Worm (Caenorhabditis elegans) whole organism, L2 larva: ENCODE measurements around the gene srg-8.

ENCODE experiments used
- F13H6.1 ChIP-seq: sonication (generic microtip); optimal IDR thresholded peaks from 2 replicates; lab custom pipeline; 2016; ENCODE audit warnings: missing genetic modification characterization, missing compliant biosample characterization
- Y55F3AM.14 ChIP-seq: fragments of 200-800 bp; sonication (Bioruptor generic); optimal IDR thresholded peaks from 2 replicates; lab custom pipeline; 2018; ENCODE audit warnings: mild to moderate bottlenecking, missing genetic modification characterization, missing compliant biosample characterization
- ZK546.5 ChIP-seq: sonication (generic microtip); optimal IDR thresholded peaks from 2 replicates; lab custom pipeline; 2017; ENCODE audit warnings: missing biosample characterization, missing genetic modification characterization
- alr-1 ChIP-seq: fragments of 150-350 bp; optimal IDR thresholded peaks from 2 replicates; lab custom pipeline; 2014; ENCODE audit warnings: missing biosample characterization, missing genetic modification characterization
- aly-2 ChIP-seq: fragments of 150-350 bp; optimal IDR thresholded peaks from 2 replicates; lab custom pipeline; 2014; ENCODE audit warnings: missing biosample characterization, missing genetic modification characterization
- ama-1 ChIP-seq: fragments of 150-350 bp; optimal IDR thresholded peaks from 2 replicates; lab custom pipeline; 2018; ENCODE audit warnings: inconsistent platforms
- blmp-1 ChIP-seq: sonication (generic microtip); optimal IDR thresholded peaks from 2 replicates; lab custom pipeline; 2017; ENCODE audit warnings: missing genetic modification characterization, mild to moderate bottlenecking, missing compliant biosample characterization, antibody characterized with exemption, moderate library complexity; ENCODE audit not compliant: insufficient read depth
- ceh-82 ChIP-seq: fragments of 150-350 bp; optimal IDR thresholded peaks from 2 replicates; lab custom pipeline; 2014; ENCODE audit warnings: missing biosample characterization, missing genetic modification characterization
- crh-2 ChIP-seq: sonication (generic microtip); optimal IDR thresholded peaks from 2 replicates; lab custom pipeline; 2017; ENCODE audit warnings: missing biosample characterization, missing genetic modification characterization
- dmd-4 ChIP-seq: sonication (generic microtip); optimal IDR thresholded peaks from 2 replicates; lab custom pipeline; 2017; ENCODE audit warnings: missing biosample characterization, missing genetic modification characterization
- elt-3 ChIP-seq: sonication (generic microtip); optimal IDR thresholded peaks from 2 replicates; lab custom pipeline; 2017; ENCODE audit warnings: missing biosample characterization, missing genetic modification characterization
- fos-1 ChIP-seq: fragments of 150-350 bp; optimal IDR thresholded peaks from 2 replicates; lab custom pipeline; 2014; ENCODE audit warnings: missing biosample characterization, missing genetic modification characterization
- gmeb-1 ChIP-seq: fragments of 150-350 bp; optimal IDR thresholded peaks from 2 replicates; lab custom pipeline; 2014; ENCODE audit warnings: missing biosample characterization, missing genetic modification characterization
- lin-39 ChIP-seq: fragments of 150-350 bp; optimal IDR thresholded peaks from 2 replicates; lab custom pipeline; 2014; ENCODE audit warnings: missing biosample characterization, missing genetic modification reagents, missing genetic modification characterization
- lsy-2 ChIP-seq, 2 experiments: fragments of 150-350 bp in 1 of 2; sonication (generic microtip) in 1 of 2; optimal IDR thresholded peaks; 2 replicates each; lab custom pipeline; 2014 to 2017; ENCODE audit warnings: missing biosample characterization in 2 of 2, missing genetic modification characterization in 2 of 2
- mbf-1 ChIP-seq: sonication (generic microtip); optimal IDR thresholded peaks from 2 replicates; lab custom pipeline; 2017; ENCODE audit warnings: missing biosample characterization, missing genetic modification characterization
- mdl-1 ChIP-seq, 2 experiments: fragments of 150-350 bp in 1 of 2; sonication (generic microtip) in 1 of 2; optimal IDR thresholded peaks; 2 replicates each; lab custom pipeline; 2017; ENCODE audit warnings: missing biosample characterization in 2 of 2, missing genetic modification characterization in 2 of 2
- nhr-11 ChIP-seq: fragments of 150-350 bp; optimal IDR thresholded peaks from 2 replicates; lab custom pipeline; 2014; ENCODE audit warnings: missing biosample characterization, missing genetic modification characterization
- nhr-12 ChIP-seq: fragments of 150-350 bp; optimal IDR thresholded peaks from 2 replicates; lab custom pipeline; 2014; ENCODE audit warnings: missing biosample characterization, missing genetic modification characterization
- nhr-129 ChIP-seq: fragments of 150-350 bp; optimal IDR thresholded peaks from 2 replicates; lab custom pipeline; 2014; ENCODE audit warnings: missing biosample characterization, missing genetic modification characterization
- nhr-21 ChIP-seq: fragments of 150-350 bp; optimal IDR thresholded peaks from 2 replicates; lab custom pipeline; 2014; ENCODE audit warnings: missing biosample characterization, missing genetic modification characterization
- nhr-23 ChIP-seq: fragments of 150-350 bp; optimal IDR thresholded peaks from 2 replicates; lab custom pipeline; 2014; ENCODE audit warnings: missing biosample characterization, missing genetic modification reagents, missing genetic modification characterization
- nhr-237 ChIP-seq: fragments of 150-350 bp; optimal IDR thresholded peaks from 2 replicates; lab custom pipeline; 2014; ENCODE audit warnings: missing biosample characterization, missing genetic modification characterization
- nhr-77 ChIP-seq: fragments of 150-350 bp; optimal IDR thresholded peaks from 2 replicates; lab custom pipeline; 2014; ENCODE audit warnings: missing biosample characterization, missing genetic modification characterization
- peb-1 ChIP-seq: fragments of 150-350 bp; optimal IDR thresholded peaks from 2 replicates; lab custom pipeline; 2014; ENCODE audit warnings: missing biosample characterization, missing genetic modification characterization
- sma-3 ChIP-seq: sonication (generic microtip); optimal IDR thresholded peaks from 2 replicates; lab custom pipeline; 2016; ENCODE audit warnings: missing genetic modification reagents, missing genetic modification characterization, missing compliant biosample characterization
- snpc-4 ChIP-seq: fragments of 150-350 bp; optimal IDR thresholded peaks from 2 replicates; lab custom pipeline; 2014; ENCODE audit warnings: missing biosample characterization, missing genetic modification characterization
- unc-39 ChIP-seq: fragments of 150-350 bp; optimal IDR thresholded peaks from 2 replicates; lab custom pipeline; 2014; ENCODE audit warnings: missing biosample characterization, missing genetic modification characterization
- unc-55 ChIP-seq: fragments of 150-350 bp; sonication (generic microtip); optimal IDR thresholded peaks from 3 replicates; lab custom pipeline; 2014; ENCODE audit warnings: missing biosample characterization, missing genetic modification reagents, missing genetic modification characterization
- ztf-11 ChIP-seq: sonication (generic microtip); optimal IDR thresholded peaks from 2 replicates; lab custom pipeline; 2017; ENCODE audit warnings: missing biosample characterization, missing genetic modification characterization
- ztf-4 ChIP-seq: fragments of 150-350 bp; optimal IDR thresholded peaks from 2 replicates; lab custom pipeline; 2014; ENCODE audit warnings: missing biosample characterization, missing genetic modification characterization

The srg-8 gene

ce11 chrIII:6278301-6278827, 23.7 kb upstream of the srg-8 start, which contains the start of gene C18F10.7 (continued):
- TF ChIP-seq peb-1 (tag; lab: Kevin White, UChicago): no peak
- TF ChIP-seq lsy-2 (tag; optimal IDR thresholded peaks at IDR 0.05; lab: Kevin White, UChicago): peak in 1 of 2 experiments; percentile 80
- TF ChIP-seq snpc-4 (tag; lab: Kevin White, UChicago): peak; percentile 25
- TF ChIP-seq gmeb-1 (tag; lab: Kevin White, UChicago): peak; percentile 63
- no peak for TF ChIP-seq nhr-11
- TF ChIP-seq, all 48 proteins: peak for 17

DNA sequence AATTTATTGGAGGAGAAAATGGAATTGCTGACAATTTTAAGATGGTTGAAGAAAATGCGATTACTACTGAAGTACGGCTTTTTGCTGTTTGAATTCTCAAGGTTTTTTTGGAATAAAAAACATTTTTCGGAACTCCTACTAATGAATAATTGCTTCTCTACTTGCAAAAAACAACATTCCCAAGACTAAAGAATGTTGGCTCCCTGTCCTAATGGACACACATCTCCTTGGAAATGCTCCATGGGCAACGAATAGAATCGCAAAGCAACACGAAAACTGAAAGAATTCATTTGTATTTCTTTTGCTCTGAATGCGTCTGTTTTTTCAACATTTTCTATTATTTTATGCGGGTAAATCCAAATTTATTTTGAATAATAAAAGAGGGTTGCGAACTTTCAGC, 18.2 kb upstream of the srg-8 start, which contains the start of gene C18F10.2:
Gene C18F10.2, plus strand, starts transcription at position 301 of the 400 bp plus-strand sequence.
- TF ChIP-seq unc-39 (tag; lab: Kevin White, UChicago) (no peak), nhr-77 (tag; lab: Kevin White, UChicago) (no peak), elt-3 (no peak), Y55F3AM.14 (GFP tag; lab: Kevin White, UChicago) (no peak), aly-2 (tag; lab: Kevin White, UChicago) (no peak), F13H6.1 (tag; lab: Kevin White, UChicago) (no peak), alr-1 (tag; lab: Kevin White, UChicago) (no peak), ama-1 (lab: Kevin White, UChicago) (no peak), sma-3 (GFP tag; lab: Kevin White, UChicago) (no peak), unc-55 (GFP tag; lab: Kevin White, UChicago) (no peak), nhr-129 (tag; lab: Kevin White, UChicago) (no peak), ztf-4 (no peak), mbf-1 (tag; lab: Kevin White, UChicago) (no peak), crh-2 (tag; lab: Kevin White, UChicago) (no peak), blmp-1 (tag; lab: Kevin White, UChicago) (no peak), mdl-1 (tag; optimal IDR thresholded peaks at IDR 0.05; lab: Kevin White, UChicago) (no peak), nhr-21 (no peak), gmeb-1 (tag; lab: Kevin White, UChicago) (no peak), ceh-82 (tag; lab: Kevin White, UChicago) (no peak)

DNA sequence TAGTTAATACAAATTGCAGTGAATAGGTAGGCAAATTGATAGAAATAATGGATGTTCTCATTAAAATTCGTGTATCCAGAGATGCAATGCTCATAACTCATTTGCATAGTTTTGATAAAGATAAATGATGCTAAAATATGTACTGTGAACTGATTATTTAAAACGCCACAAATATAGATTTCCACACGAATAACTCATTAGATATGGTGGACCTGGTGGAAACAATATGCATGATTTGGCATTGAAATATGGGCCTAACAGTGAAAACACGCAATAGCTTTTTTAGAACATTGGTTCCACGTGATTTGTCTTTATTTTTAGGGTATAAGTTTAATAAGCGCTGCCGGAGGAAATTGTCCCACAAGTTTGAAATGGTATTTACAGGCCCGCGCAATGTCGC, 15.6 kb upstream of the srg-8 start, which contains the start of gene srg-3:
Gene srg-3, minus strand, starts transcription at position 101 of the 400 bp plus-strand sequence.
- TF ChIP-seq dmd-4 (no peak), Y55F3AM.14 (GFP tag; lab: Kevin White, UChicago) (no peak), blmp-1 (tag; lab: Kevin White, UChicago) (no peak), fos-1 (tag; lab: Kevin White, UChicago) (no peak), nhr-21 (no peak), unc-55 (GFP tag; lab: Kevin White, UChicago) (no peak), F13H6.1 (tag; lab: Kevin White, UChicago) (no peak), nhr-12 (tag; lab: Kevin White, UChicago) (no peak), gmeb-1 (tag; lab: Kevin White, UChicago) (no peak), mbf-1 (tag; lab: Kevin White, UChicago) (no peak), nhr-129 (tag; lab: Kevin White, UChicago) (no peak), ama-1 (lab: Kevin White, UChicago) (no peak), elt-3 (no peak), nhr-237 (tag; lab: Kevin White, UChicago) (no peak), aly-2 (tag; lab: Kevin White, UChicago) (no peak)

DNA sequence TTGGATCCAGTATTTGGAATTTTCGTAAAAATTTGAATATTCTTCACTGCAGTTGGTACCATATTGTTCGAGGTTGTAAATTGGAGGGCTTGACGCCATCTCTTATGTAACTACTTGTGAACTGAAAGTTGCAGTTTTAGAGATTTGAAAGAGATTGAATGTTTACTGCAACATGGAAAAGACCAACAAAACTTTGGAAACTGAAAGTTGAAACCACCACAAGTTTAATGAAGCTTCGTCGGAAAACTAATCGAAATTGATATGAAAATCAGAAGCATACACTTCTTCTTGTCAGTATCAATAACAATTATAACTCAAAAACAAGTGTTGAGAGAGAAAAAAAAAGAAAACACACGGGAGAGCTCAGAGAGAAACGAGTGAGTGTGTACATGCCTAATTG, 13.4 kb upstream of the srg-8 start, which contains the start of gene srg-7:
Gene srg-7, minus strand, starts transcription at position 101 of the 400 bp plus-strand sequence.
- TF ChIP-seq ZK546.5 (no peak), ztf-11 (tag; lab: Kevin White, UChicago) (no peak)

DNA sequence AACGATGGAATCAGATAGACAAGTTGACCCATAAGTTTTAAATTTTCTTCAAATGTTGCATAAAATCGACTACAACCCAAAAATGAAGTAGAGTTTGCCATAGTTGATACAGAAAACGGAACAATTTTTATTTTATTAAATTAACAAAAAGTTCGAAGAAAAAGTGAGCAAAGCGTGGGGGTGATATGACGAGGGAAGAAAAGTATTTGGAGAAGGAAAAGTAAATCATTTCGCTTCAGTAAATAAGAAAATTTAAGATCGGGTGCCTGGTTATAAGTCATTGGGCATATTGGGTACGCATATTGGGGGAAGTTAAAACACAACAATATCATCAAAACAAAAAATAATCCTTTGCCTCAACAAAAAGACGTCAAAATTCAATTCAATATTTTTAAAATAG, 11.3 kb upstream of the srg-8 start, which contains the start of gene srg-6:
Gene srg-6, minus strand, starts transcription at position 101 of the 400 bp plus-strand sequence.
- no peak for TF ChIP-seq ztf-4
- no peak for TF ChIP-seq blmp-1 (tag; lab: Kevin White, UChicago)
- TF ChIP-seq lin-39 (tag; lab: Kevin White, UChicago): no peak
- TF ChIP-seq ceh-82 (tag; lab: Kevin White, UChicago): no peak
- no peak for TF ChIP-seq aly-2 (tag; lab: Kevin White, UChicago)
- TF ChIP-seq F13H6.1 (tag; lab: Kevin White, UChicago): no peak
- no peak for TF ChIP-seq ZK546.5

- TF ChIP-seq nhr-23 (tag; lab: Kevin White, UChicago) (no peak), gmeb-1 (tag; lab: Kevin White, UChicago) (no peak)
- TF ChIP-seq, all 48 proteins: peak for 0
Measured at ce11 chrIII:6264447-6264846, 9.8 kb upstream of the srg-8 start, which contains the start of gene srg-5. TSS of gene srg-5 (minus strand) at chrIII:6264547.
